Worm (Caenorhabditis elegans) whole organism, early embryonic: ENCODE measurements around the gene F25B5.5.

Source experiments
- F13C5.2 ChIP-seq: sonication (generic microtip); optimal IDR thresholded peaks from 2 replicates; lab custom pipeline; 2017; ENCODE audit warnings: mild to moderate bottlenecking, missing genetic modification characterization, inconsistent platforms, missing compliant biosample characterization
- aly-1 ChIP-seq: sonication (generic microtip); optimal IDR thresholded peaks from 2 replicates; lab custom pipeline; 2016; ENCODE audit warnings: missing genetic modification characterization, missing compliant biosample characterization
- ama-1 ChIP-seq: fragments of 150-350 bp; optimal IDR thresholded peaks from 2 replicates; lab custom pipeline; 2014
- ets-7 ChIP-seq: sonication (generic microtip); optimal IDR thresholded peaks from 2 replicates; lab custom pipeline; 2016; ENCODE audit warnings: missing genotype, missing genetic modification characterization, missing compliant biosample characterization
- flt-1 ChIP-seq: fragments of 200-800 bp; sonication (Bioruptor generic); IDR thresholded peaks from 2 replicates; pipeline ENCODE4 v1.3.6; 2022; ENCODE audit warnings: missing genetic modification characterization, missing compliant biosample characterization
- pes-1 ChIP-seq: fragments of 200-800 bp; sonication (Bioruptor generic); IDR thresholded peaks from 2 replicates; pipeline ENCODE4 v1.3.6; 2022; ENCODE audit warnings: missing genetic modification reagents, missing genetic modification characterization, missing compliant biosample characterization
- scrt-1 ChIP-seq: fragments of 200-800 bp; sonication (Bioruptor generic); IDR thresholded peaks from 2 replicates; pipeline ENCODE4 v1.3.6; 2022; ENCODE audit warnings: missing genetic modification characterization, missing compliant biosample characterization
- sea-1 ChIP-seq: fragments of 200-800 bp; sonication (Bioruptor generic); conservative IDR thresholded peaks from 2 replicates; pipeline ENCODE4 v1.3.6; 2022; ENCODE audit warnings: missing genetic modification characterization, missing compliant biosample characterization
- tbx-11 ChIP-seq: fragments of 200-800 bp; sonication (Bioruptor generic); IDR thresholded peaks from 2 replicates; pipeline ENCODE4 v1.3.6; 2022; ENCODE audit warnings: missing genetic modification characterization, missing compliant biosample characterization
- tbx-37 ChIP-seq: fragments of 200-800 bp; sonication (Bioruptor generic); conservative IDR thresholded peaks from 2 replicates; pipeline ENCODE4 v1.3.6; 2022; ENCODE audit warnings: missing genetic modification reagents, missing genetic modification characterization, missing compliant biosample characterization
- tra-4 ChIP-seq: sonication (generic microtip); optimal IDR thresholded peaks from 2 replicates; lab custom pipeline; 2017; ENCODE audit warnings: missing genetic modification characterization, missing compliant biosample characterization

- TF ChIP-seq sea-1 (GFP tag; lab: Robert Waterston, UW) (no peak), tbx-11 (GFP tag; lab: Robert Waterston, UW) (no peak), tra-4 (tag; lab: Kevin White, UChicago) (no peak), F13C5.2 (no peak), flt-1 (GFP tag; lab: Robert Waterston, UW) (no peak), ets-7 (tag; lab: Kevin White, UChicago) (no peak), ama-1 (lab: Kevin White, UChicago) (no peak), tbx-37 (GFP tag; lab: Robert Waterston, UW) (no peak), aly-1 (tag; lab: Kevin White, UChicago) (no peak), pes-1 (GFP tag; lab: Robert Waterston, UW) (no peak), scrt-1 (GFP tag; lab: Robert Waterston, UW) (no peak)
These were observed 42.5 kb upstream of the F25B5.5 start for ce11 chrIII:5988461-5988860.
